Fruit fly (Drosophila melanogaster) whole organism: ENCODE measurements around the gene Kul.

Experiments used
- CG8478 ChIP-seq: fragments of >200 bp; optimal IDR thresholded peaks from 2 replicates; lab custom pipeline; 2018; ENCODE audit warnings: inconsistent platforms
- Dll ChIP-seq: fragments of >200 bp; optimal IDR thresholded peaks from 2 replicates; lab custom pipeline; 2017
- usp ChIP-seq: fragments of >200 bp; optimal IDR thresholded peaks from 2 replicates; lab custom pipeline; 2017; ENCODE audit warnings: missing biosample characterization, missing genetic modification characterization, mixed read lengths

- TF ChIP-seq usp (GFP tag; lab: Kevin White, UChicago): no peak
- no peak for TF ChIP-seq Dll (lab: Kevin White, UChicago)
- TF ChIP-seq CG8478 (lab: Kevin White, UChicago): no peak
Measured at dm6 chr3R:29745056-29745455, 19.4 kb downstream of the Kul start, which contains the start of the genes Wdr24 and IntS11.
